Fruit fly (Drosophila melanogaster) whole organism, embryonic: ENCODE results near the gene CG43291.

Source experiments
- Asciz ChIP-seq: fragments of 200-800 bp; sonication (Bioruptor generic); optimal IDR thresholded peaks from 2 replicates; lab custom pipeline; 2017; ENCODE audit warnings: missing biosample characterization, mild to moderate bottlenecking, missing genetic modification characterization, missing genetic modification reagents
- C15 ChIP-seq: fragments of 200-800 bp; sonication (Bioruptor generic); IDR thresholded peaks from 3 replicates; pipeline ENCODE4 v1.3.6; 2022; ENCODE audit warnings: missing biosample characterization, missing genetic modification characterization
- CG12071 ChIP-seq: fragments of 200-800 bp; sonication (Bioruptor generic); optimal IDR thresholded peaks from 3 replicates; lab custom pipeline; 2018; ENCODE audit warnings: missing biosample characterization, mild to moderate bottlenecking, missing genetic modification characterization
- CG12219 ChIP-seq: fragments of 200-800 bp; sonication (Bioruptor generic); optimal IDR thresholded peaks from 3 replicates; lab custom pipeline; 2018; ENCODE audit warnings: missing biosample characterization, mild to moderate bottlenecking, missing genetic modification characterization
- CG13894 ChIP-seq: fragments of 200-800 bp; sonication (Bioruptor generic); optimal IDR thresholded peaks from 3 replicates; lab custom pipeline; 2018; ENCODE audit warnings: missing biosample characterization, mild to moderate bottlenecking, missing genetic modification characterization, moderate library complexity
- CG18262 ChIP-seq: fragments of 200-800 bp; optimal IDR thresholded peaks from 3 replicates; lab custom pipeline; 2019; ENCODE audit warnings: missing biosample characterization, mild to moderate bottlenecking, missing genetic modification characterization, moderate library complexity
- CG18599 ChIP-seq: fragments of 200-800 bp; sonication (Bioruptor generic); optimal IDR thresholded peaks from 3 replicates; lab custom pipeline; 2017; ENCODE audit warnings: missing biosample characterization, missing genetic modification characterization, mild to moderate bottlenecking, moderate library complexity, missing genetic modification reagents
- CG2202 ChIP-seq: fragments of 200-800 bp; sonication (Bioruptor generic); optimal IDR thresholded peaks from 2 replicates; lab custom pipeline; 2018; ENCODE audit warnings: missing biosample characterization, mild to moderate bottlenecking, missing genetic modification characterization
- CG3281 ChIP-seq: fragments of 200-800 bp; sonication (Bioruptor generic); optimal IDR thresholded peaks from 3 replicates; lab custom pipeline; 2017; ENCODE audit warnings: missing biosample characterization, mild to moderate bottlenecking, missing genetic modification characterization
- CG34422 ChIP-seq: fragments of 200-800 bp; sonication (Bioruptor generic); IDR thresholded peaks from 3 replicates; pipeline ENCODE4 v1.3.6; 2022; ENCODE audit warnings: missing biosample characterization, missing genetic modification characterization
- CG3726 ChIP-seq: fragments of 200-800 bp; sonication (Bioruptor generic); IDR thresholded peaks from 3 replicates; pipeline ENCODE4, ENCODE4 v1.3.6; 2022; ENCODE audit warnings: missing biosample characterization, missing genetic modification characterization
- CG6175 ChIP-seq: fragments of 200-800 bp; sonication (Bioruptor generic); IDR thresholded peaks from 3 replicates; pipeline ENCODE4 v1.3.6; 2022; ENCODE audit warnings: missing biosample characterization, missing genetic modification characterization
- CG6683 ChIP-seq: fragments of 200-800 bp; sonication (Bioruptor generic); optimal IDR thresholded peaks from 2 replicates; lab custom pipeline; 2017; ENCODE audit warnings: missing biosample characterization, mild to moderate bottlenecking, missing genetic modification characterization, missing genetic modification reagents
- CG7357 ChIP-seq: fragments of 200-800 bp; sonication (Bioruptor generic); IDR thresholded peaks from 3 replicates; pipeline ENCODE4 v1.3.6; 2022; ENCODE audit warnings: missing biosample characterization, missing genetic modification characterization
- CG7839 ChIP-seq: fragments of 200-800 bp; sonication (Bioruptor generic); optimal IDR thresholded peaks from 3 replicates; lab custom pipeline; 2018; ENCODE audit warnings: missing biosample characterization, mild to moderate bottlenecking, missing genetic modification characterization, moderate library complexity
- CG9609 ChIP-seq: fragments of 200-800 bp; sonication (Bioruptor generic); optimal IDR thresholded peaks from 3 replicates; lab custom pipeline; 2016; ENCODE audit warnings: missing biosample characterization, missing genetic modification characterization
- CG9727 ChIP-seq: fragments of 200-800 bp; sonication (Bioruptor generic); optimal IDR thresholded peaks from 3 replicates; lab custom pipeline; 2017; ENCODE audit warnings: missing biosample characterization, mild to moderate bottlenecking, missing genetic modification characterization
- CoRest ChIP-seq: fragments of 200-800 bp; sonication (Bioruptor generic); optimal IDR thresholded peaks from 3 replicates; lab custom pipeline; 2018; ENCODE audit warnings: missing biosample characterization, mild to moderate bottlenecking, missing genetic modification characterization, moderate library complexity
- D19A ChIP-seq: fragments of 200-800 bp; optimal IDR thresholded peaks from 3 replicates; lab custom pipeline; 2019; ENCODE audit warnings: missing biosample characterization, mild to moderate bottlenecking, missing genetic modification characterization, moderate library complexity
- Deaf1 ChIP-seq: fragments of 200-800 bp; optimal IDR thresholded peaks from 3 replicates; lab custom pipeline; 2019; ENCODE audit warnings: missing biosample characterization, mild to moderate bottlenecking, missing genetic modification characterization, moderate library complexity
- Dip3 ChIP-seq: fragments of 200-800 bp; sonication (Bioruptor generic); optimal IDR thresholded peaks from 3 replicates; lab custom pipeline; 2016; ENCODE audit warnings: missing biosample characterization, missing genetic modification characterization
- E2f2 ChIP-seq: fragments of 200-800 bp; sonication (Bioruptor generic); IDR thresholded peaks from 2 replicates; pipeline ENCODE4 v1.3.6; 2022; ENCODE audit warnings: missing biosample characterization, missing genetic modification characterization
- Elba2 ChIP-seq: fragments of 200-800 bp; sonication (Bioruptor generic); optimal IDR thresholded peaks from 3 replicates; lab custom pipeline; 2016; ENCODE audit warnings: missing biosample characterization, missing genetic modification characterization
- HLH3B ChIP-seq: fragments of 200-800 bp; sonication (Bioruptor generic); IDR thresholded peaks from 2 replicates; pipeline ENCODE4 v1.3.6; 2022; ENCODE audit warnings: missing biosample characterization, missing genetic modification characterization
- Hand ChIP-seq: fragments of 200-800 bp; sonication (Bioruptor generic); optimal IDR thresholded peaks from 2 replicates; lab custom pipeline; 2017; ENCODE audit warnings: mild to moderate bottlenecking, missing biosample characterization, missing genetic modification reagents, missing genetic modification characterization
- Meics ChIP-seq: fragments of 200-800 bp; sonication (Bioruptor generic); optimal IDR thresholded peaks from 2 replicates; lab custom pipeline; 2017; ENCODE audit warnings: missing biosample characterization, mild to moderate bottlenecking, missing genetic modification characterization
- Myb ChIP-seq: fragments of 200-800 bp; sonication (Bioruptor generic); optimal IDR thresholded peaks from 2 replicates; lab custom pipeline; 2016; ENCODE audit warnings: missing biosample characterization, missing genetic modification characterization
- Nf-YC ChIP-seq: fragments of 200-800 bp; optimal IDR thresholded peaks from 3 replicates; lab custom pipeline; 2019; ENCODE audit warnings: missing biosample characterization, mild to moderate bottlenecking, missing genetic modification characterization, moderate library complexity
- Optix ChIP-seq: fragments of 200-800 bp; sonication (Bioruptor generic); IDR thresholded peaks from 3 replicates; pipeline ENCODE4 v1.3.6; 2022; ENCODE audit warnings: missing biosample characterization, missing genetic modification characterization
- Ssrp ChIP-seq: fragments of 200-800 bp; sonication (Bioruptor generic); optimal IDR thresholded peaks from 2 replicates; lab custom pipeline; 2018; ENCODE audit warnings: missing biosample characterization, mild to moderate bottlenecking, missing genetic modification characterization, moderate library complexity
- Trl ChIP-seq, 3 experiments: fragments of >200 bp in 2 of 3; fragments of 200-800 bp in 1 of 3; sonication (Bioruptor generic) in 1 of 3; optimal IDR thresholded peaks; 2 replicates in 1 of 3; 3 replicates in 2 of 3; lab custom pipeline; 2016 to 2017; ENCODE audit warnings: missing biosample characterization in 1 of 3, missing genetic modification characterization in 1 of 3
- bsh ChIP-seq, 2 experiments: fragments of 200-800 bp; sonication (Bioruptor generic); optimal IDR thresholded peaks; 2 replicates each; lab custom pipeline; 2017 to 2018; ENCODE audit warnings: mild to moderate bottlenecking in 2 of 2, missing biosample characterization in 2 of 2, missing genetic modification characterization in 2 of 2, moderate library complexity in 1 of 2
- crol ChIP-seq: fragments of 200-800 bp; sonication (Bioruptor generic); IDR thresholded peaks from 2 replicates; pipeline ENCODE4 v1.3.6; 2022; ENCODE audit warnings: missing biosample characterization, missing genetic modification characterization
- ems ChIP-seq: fragments of 200-800 bp; sonication (Bioruptor generic); optimal IDR thresholded peaks from 3 replicates; lab custom pipeline; 2016; ENCODE audit warnings: missing biosample characterization, missing genetic modification characterization
- fru ChIP-seq: fragments of >200 bp; optimal IDR thresholded peaks from 2 replicates; lab custom pipeline; 2017
- grau ChIP-seq: fragments of 200-800 bp; optimal IDR thresholded peaks from 3 replicates; lab custom pipeline; 2019; ENCODE audit warnings: missing biosample characterization, mild to moderate bottlenecking, missing genetic modification characterization, moderate library complexity
- jing ChIP-seq: fragments of 200-800 bp; sonication (Bioruptor generic); optimal IDR thresholded peaks from 2 replicates; lab custom pipeline; 2018; ENCODE audit warnings: missing biosample characterization, mild to moderate bottlenecking, missing genetic modification characterization
- maf-S ChIP-seq: fragments of 200-800 bp; sonication (Bioruptor generic); optimal IDR thresholded peaks from 2 replicates; lab custom pipeline; 2016; ENCODE audit warnings: missing biosample characterization, missing genetic modification characterization
- pb ChIP-seq: fragments of 200-800 bp; sonication (Bioruptor generic); optimal IDR thresholded peaks from 3 replicates; lab custom pipeline; 2016; ENCODE audit warnings: missing biosample characterization, missing genetic modification characterization
- phol ChIP-seq: fragments of 200-800 bp; sonication (Bioruptor generic); optimal IDR thresholded peaks from 3 replicates; lab custom pipeline; 2018; ENCODE audit warnings: missing biosample characterization, mild to moderate bottlenecking, missing genetic modification characterization, moderate library complexity
- pita ChIP-seq: fragments of 200-800 bp; sonication (Bioruptor generic); optimal IDR thresholded peaks from 2 replicates; lab custom pipeline; 2017; ENCODE audit warnings: missing biosample characterization, mild to moderate bottlenecking, missing genetic modification characterization
- pros ChIP-seq: fragments of 200-800 bp; sonication (Bioruptor generic); optimal IDR thresholded peaks from 3 replicates; lab custom pipeline; 2019; ENCODE audit warnings: missing biosample characterization, mild to moderate bottlenecking, missing genetic modification characterization, moderate library complexity
- pzg ChIP-seq: fragments of 200-800 bp; sonication (Bioruptor generic); optimal IDR thresholded peaks from 3 replicates; lab custom pipeline; 2018; ENCODE audit warnings: missing biosample characterization, mild to moderate bottlenecking, missing genetic modification characterization, moderate library complexity
- schlank ChIP-seq: fragments of 200-800 bp; sonication (Bioruptor generic); optimal IDR thresholded peaks from 2 replicates; lab custom pipeline; 2018; ENCODE audit warnings: missing biosample characterization, mild to moderate bottlenecking, missing genetic modification characterization
- scrt ChIP-seq: fragments of 200-800 bp; sonication (Bioruptor generic); optimal IDR thresholded peaks from 2 replicates; lab custom pipeline; 2018; ENCODE audit warnings: missing biosample characterization, mild to moderate bottlenecking, missing genetic modification characterization, moderate library complexity
- sqz ChIP-seq: fragments of 200-800 bp; sonication (Bioruptor generic); optimal IDR thresholded peaks from 3 replicates; lab custom pipeline; 2018; ENCODE audit warnings: missing biosample characterization, mild to moderate bottlenecking, missing genetic modification characterization
- tx ChIP-seq: fragments of 200-800 bp; sonication (Bioruptor generic); optimal IDR thresholded peaks from 2 replicates; lab custom pipeline; 2016; ENCODE audit warnings: missing biosample characterization, missing genetic modification characterization
- unpg ChIP-seq: fragments of 200-800 bp; sonication (Bioruptor generic); optimal IDR thresholded peaks from 3 replicates; lab custom pipeline; 2018; ENCODE audit warnings: missing biosample characterization, mild to moderate bottlenecking, missing genetic modification characterization, moderate library complexity
- zen ChIP-seq: fragments of 200-800 bp; sonication (Bioruptor generic); optimal IDR thresholded peaks from 3 replicates; lab custom pipeline; 2018; ENCODE audit warnings: missing biosample characterization, mild to moderate bottlenecking, missing genetic modification characterization, moderate library complexity

CG43291 gene

DNA sequence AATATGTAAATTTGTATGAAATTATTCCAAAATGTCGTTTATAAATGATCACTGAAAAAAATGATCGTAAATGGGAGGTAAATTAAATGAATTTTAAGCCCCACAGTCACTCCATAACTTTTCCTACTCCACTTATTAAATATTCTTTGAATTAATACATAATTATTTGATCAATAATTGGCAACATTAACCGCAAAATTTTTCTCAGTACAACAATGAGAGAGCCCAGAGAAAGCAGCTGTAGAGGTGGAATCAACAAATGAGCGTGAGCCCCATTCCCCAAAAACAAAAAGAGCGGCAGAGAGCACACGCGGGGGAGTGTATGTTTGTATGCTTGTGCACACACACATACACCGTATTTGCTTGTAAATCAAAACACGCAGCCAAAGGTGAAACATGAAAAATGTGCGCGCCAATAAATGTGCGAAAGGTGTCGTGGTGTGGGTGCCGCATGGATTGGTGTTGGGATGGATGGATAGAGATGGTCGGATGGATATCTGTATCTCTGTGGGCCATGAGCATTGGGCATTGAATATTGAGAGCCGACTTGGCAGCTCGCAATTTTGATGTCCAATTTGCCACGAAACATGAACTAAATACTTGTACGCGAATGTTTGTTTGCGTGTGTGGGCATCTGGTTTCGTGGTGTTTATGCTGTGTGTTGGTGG is 39.4 kb upstream of the CG43291 start (continued):
- peak; percentile 99 for TF ChIP-seq CG9727 (GFP tag; lab: Kevin White, UChicago)
- peak; percentile 99 for TF ChIP-seq Asciz
- peak; percentile 89 for TF ChIP-seq Nf-YC (tag; lab: Kevin White, UChicago)
- peak; percentile 96 for TF ChIP-seq CG2202
- TF ChIP-seq C15: no peak
- peak; percentile 96 for TF ChIP-seq zen
- peak; percentile 90 for TF ChIP-seq Deaf1 (tag; lab: Kevin White, UChicago)
- peak; percentile 98 for TF ChIP-seq Ssrp (tag; lab: Kevin White, UChicago)
- TF ChIP-seq schlank: peak; percentile 96
- TF ChIP-seq CG3726 (GFP tag; lab: Robert Waterston, UW): no peak
- TF ChIP-seq pb (GFP tag; lab: Kevin White, UChicago): peak; percentile 67
- peak; percentile 95 for TF ChIP-seq tx (GFP tag; lab: Kevin White, UChicago)
- TF ChIP-seq Elba2 (GFP tag; lab: Kevin White, UChicago): peak; percentile 14
- peak; percentile 99 for TF ChIP-seq CG18262 (tag; lab: Kevin White, UChicago)
- TF ChIP-seq scrt (GFP tag; lab: Kevin White, UChicago): peak; percentile 98
- peak; percentile 95 for TF ChIP-seq CG13894
- TF ChIP-seq pzg (GFP tag; lab: Kevin White, UChicago): peak; percentile 20
- peak; percentile 98 for TF ChIP-seq phol (tag; lab: Kevin White, UChicago)
- peak; percentile 67 for TF ChIP-seq Myb (GFP tag; lab: Kevin White, UChicago)
- no peak for TF ChIP-seq CG34422
- peak; percentile 98 for TF ChIP-seq CG18599 (GFP tag; lab: Kevin White, UChicago)
- TF ChIP-seq jing (GFP tag; lab: Kevin White, UChicago): peak; percentile 98
- TF ChIP-seq E2f2 (GFP tag; lab: Robert Waterston, UW): no peak
- TF ChIP-seq Meics (GFP tag; lab: Kevin White, UChicago): peak; percentile 99
- TF ChIP-seq D19A: peak; percentile 96
- peak; percentile 96 for TF ChIP-seq CG6683
- peak; percentile 24 for TF ChIP-seq pros (GFP tag; lab: Kevin White, UChicago)
- peak; percentile 91 for TF ChIP-seq ems (GFP tag; lab: Kevin White, UChicago)
- TF ChIP-seq CG3281 (GFP tag; lab: Kevin White, UChicago): peak; percentile 99
- peak; percentile 90 for TF ChIP-seq maf-S (GFP tag; lab: Kevin White, UChicago)
- TF ChIP-seq sqz (GFP tag; lab: Kevin White, UChicago): peak; percentile 96
- TF ChIP-seq crol: no peak
- no peak for TF ChIP-seq Optix (GFP tag; lab: Robert Waterston, UW)
- peak; percentile 99 for TF ChIP-seq CoRest (tag; lab: Kevin White, UChicago)
- peak; percentile 86 to 99 for TF ChIP-seq bsh (GFP tag; optimal IDR thresholded peaks at IDR 0.05; lab: Kevin White, UChicago)
- TF ChIP-seq Hand: peak; percentile 96
- no peak for TF ChIP-seq CG6175 (GFP tag; lab: Robert Waterston, UW)
- TF ChIP-seq fru (lab: Kevin White, UChicago): no peak
- TF ChIP-seq CG12071: peak; percentile 98
- peak; percentile 99 for TF ChIP-seq CG7839
- peak; percentile 87 to 95 for TF ChIP-seq Trl (optimal IDR thresholded peaks at IDR 0.05; lab: Kevin White, UChicago)
- peak; percentile 88 for TF ChIP-seq Trl (GFP tag; optimal IDR thresholded peaks at IDR 0.05; lab: Kevin White, UChicago)
- peak; percentile 95 for TF ChIP-seq Dip3 (GFP tag; lab: Kevin White, UChicago)
- no peak for TF ChIP-seq HLH3B (GFP tag; lab: Robert Waterston, UW)
- peak; percentile 92 for TF ChIP-seq CG9609 (GFP tag; lab: Kevin White, UChicago)
- peak; percentile 96 for TF ChIP-seq CG7357 (GFP tag; lab: Robert Waterston, UW)
- TF ChIP-seq CG12219 (GFP tag; lab: Kevin White, UChicago): peak; percentile 98
- TF ChIP-seq grau: peak; percentile 98
- no peak for TF ChIP-seq pita (GFP tag; lab: Kevin White, UChicago)
- TF ChIP-seq unpg (GFP tag; lab: Kevin White, UChicago): peak; percentile 99
